Worm (Caenorhabditis elegans): ENCODE results near the gene K02E11.4.

- TF ChIP-seq pha-4 (tag; optimal IDR thresholded peaks at IDR 0.05) (no peak), ztf-6 (GFP tag; IDR thresholded peaks at IDR 0.05) (no peak), cebp-1 (GFP tag; IDR thresholded peaks at IDR 0.05) (no peak), cebp-1 (tag; optimal IDR thresholded peaks at IDR 0.05) (no peak), nfya-2 (GFP tag; IDR thresholded peaks at IDR 0.05) (no peak), rec-8 (tag; optimal IDR thresholded peaks at IDR 0.05) (no peak), nhr-27 (tag; optimal IDR thresholded peaks at IDR 0.05) (no peak)
Measured at ce11 chrV:14290636-14291035, 42.7 kb upstream of the K02E11.4 start, which contains the start of gene F14D7.18.

Data from whole organism, young adult.